Worm (Caenorhabditis elegans) whole organism, late embryonic: Measurements from ENCODE around the gene idhg-1.

Experiments used
- C08G9.2 ChIP-seq: sonication (generic microtip); optimal IDR thresholded peaks from 2 replicates; lab custom pipeline; 2016; ENCODE audit warnings: mild to moderate bottlenecking, missing genetic modification characterization, moderate library complexity, missing compliant biosample characterization
- C38D4.7 ChIP-seq: fragments of 200-800 bp; sonication (Bioruptor generic); optimal IDR thresholded peaks from 2 replicates; lab custom pipeline; 2018; ENCODE audit warnings: mild to moderate bottlenecking, missing genetic modification characterization, moderate library complexity, missing compliant biosample characterization
- F13H6.1 ChIP-seq: sonication (generic microtip); optimal IDR thresholded peaks from 2 replicates; lab custom pipeline; 2016; ENCODE audit warnings: missing genetic modification characterization, missing compliant biosample characterization
- K09A11.1 ChIP-seq: sonication (generic microtip); optimal IDR thresholded peaks from 2 replicates; lab custom pipeline; 2017; ENCODE audit warnings: antibody characterized with exemption, mild to moderate bottlenecking, missing genetic modification characterization, missing compliant biosample characterization; ENCODE audit not compliant: insufficient read depth
- T23F11.4 ChIP-seq: fragments of 200-800 bp; sonication (Bioruptor generic); optimal IDR thresholded peaks from 2 replicates; lab custom pipeline; 2018; ENCODE audit warnings: mild to moderate bottlenecking, missing genetic modification characterization, missing compliant biosample characterization
- ama-1 ChIP-seq: fragments of 150-350 bp; optimal IDR thresholded peaks from 2 replicates; lab custom pipeline; 2014
- ceh-14 ChIP-seq: sonication (generic microtip); optimal IDR thresholded peaks from 2 replicates; lab custom pipeline; 2016; ENCODE audit warnings: missing genotype, missing genetic modification characterization, missing compliant biosample characterization
- ceh-19 ChIP-seq: fragments of 200-800 bp; sonication (Bioruptor generic); optimal IDR thresholded peaks from 2 replicates; lab custom pipeline; 2018; ENCODE audit warnings: mild to moderate bottlenecking, missing genetic modification characterization, missing compliant biosample characterization
- ceh-22 ChIP-seq: sonication (generic microtip); optimal IDR thresholded peaks from 2 replicates; lab custom pipeline; 2017; ENCODE audit warnings: missing biosample characterization, missing genetic modification characterization
- ceh-24 ChIP-seq: sonication (generic microtip); optimal IDR thresholded peaks from 2 replicates; lab custom pipeline; 2016; ENCODE audit warnings: mild to moderate bottlenecking, missing genetic modification characterization, missing compliant biosample characterization
- ceh-31 ChIP-seq: sonication (generic microtip); optimal IDR thresholded peaks from 2 replicates; lab custom pipeline; 2016; ENCODE audit warnings: missing genetic modification characterization, missing compliant biosample characterization
- ceh-34 ChIP-seq: sonication (generic microtip); optimal IDR thresholded peaks from 2 replicates; lab custom pipeline; 2016; ENCODE audit warnings: mild to moderate bottlenecking, missing genetic modification characterization, missing compliant biosample characterization
- ceh-6 ChIP-seq: fragments of 200-800 bp; sonication (Bioruptor generic); optimal IDR thresholded peaks from 2 replicates; lab custom pipeline; 2018; ENCODE audit warnings: mild to moderate bottlenecking, missing genetic modification characterization, missing compliant biosample characterization
- ceh-9 ChIP-seq: sonication (generic microtip); optimal IDR thresholded peaks from 2 replicates; lab custom pipeline; 2016; ENCODE audit warnings: mild to moderate bottlenecking, missing genetic modification characterization, inconsistent platforms, missing compliant biosample characterization
- che-1 ChIP-seq: sonication (generic microtip); optimal IDR thresholded peaks from 2 replicates; lab custom pipeline; 2016; ENCODE audit warnings: mild to moderate bottlenecking, missing genetic modification characterization, missing compliant biosample characterization
- dmd-4 ChIP-seq: sonication (generic microtip); optimal IDR thresholded peaks from 2 replicates; lab custom pipeline; 2016; ENCODE audit warnings: borderline replicate concordance, missing genetic modification characterization, missing compliant biosample characterization
- elt-2 ChIP-seq: sonication (generic microtip); optimal IDR thresholded peaks from 2 replicates; lab custom pipeline; 2016; ENCODE audit warnings: missing genetic modification reagents, missing genetic modification characterization, missing compliant biosample characterization
- ets-4 ChIP-seq: sonication (generic microtip); optimal IDR thresholded peaks from 2 replicates; lab custom pipeline; 2016; ENCODE audit warnings: missing genetic modification characterization, missing compliant biosample characterization
- fax-1 ChIP-seq: sonication (generic microtip); optimal IDR thresholded peaks from 2 replicates; lab custom pipeline; 2016; ENCODE audit warnings: missing genotype, missing genetic modification characterization, missing compliant biosample characterization
- fkh-10 ChIP-seq: fragments of 150-350 bp; optimal IDR thresholded peaks from 2 replicates; lab custom pipeline; 2014; ENCODE audit warnings: missing biosample characterization, missing genetic modification reagents, missing genetic modification characterization
- fkh-6 ChIP-seq: sonication (generic microtip); optimal IDR thresholded peaks from 2 replicates; lab custom pipeline; 2016; ENCODE audit warnings: missing genetic modification characterization, missing compliant biosample characterization
- gmeb-2 ChIP-seq: sonication (generic microtip); optimal IDR thresholded peaks from 2 replicates; lab custom pipeline; 2016; ENCODE audit warnings: missing genetic modification characterization, inconsistent platforms, missing compliant biosample characterization
- hlh-13 ChIP-seq: fragments of 200-800 bp; sonication (Bioruptor generic); optimal IDR thresholded peaks from 2 replicates; lab custom pipeline; 2018; ENCODE audit warnings: mild to moderate bottlenecking, missing genetic modification characterization, missing compliant biosample characterization
- hlh-30 ChIP-seq: sonication (generic microtip); optimal IDR thresholded peaks from 2 replicates; lab custom pipeline; 2017; ENCODE audit warnings: antibody characterized with exemption, missing genetic modification characterization, missing compliant biosample characterization; ENCODE audit not compliant: insufficient read depth
- madf-2 ChIP-seq: sonication (generic microtip); optimal IDR thresholded peaks from 2 replicates; lab custom pipeline; 2017; ENCODE audit warnings: missing genetic modification characterization, missing compliant biosample characterization
- nfya-1 ChIP-seq: sonication (generic microtip); optimal IDR thresholded peaks from 2 replicates; lab custom pipeline; 2017; ENCODE audit warnings: missing genetic modification characterization, mild to moderate bottlenecking, missing compliant biosample characterization, antibody characterized with exemption, moderate library complexity
- nhr-11 ChIP-seq: fragments of 150-350 bp; optimal IDR thresholded peaks from 2 replicates; lab custom pipeline; 2014; ENCODE audit warnings: missing biosample characterization, missing genetic modification characterization
- nhr-232 ChIP-seq: sonication (generic microtip); optimal IDR thresholded peaks from 2 replicates; lab custom pipeline; 2016; ENCODE audit warnings: missing genetic modification characterization, missing compliant biosample characterization
- odd-2 ChIP-seq: sonication (generic microtip); optimal IDR thresholded peaks from 2 replicates; lab custom pipeline; 2017; ENCODE audit warnings: antibody characterized with exemption, mild to moderate bottlenecking, missing genetic modification characterization, missing compliant biosample characterization
- pat-9 ChIP-seq: fragments of 200-800 bp; sonication (Bioruptor generic); optimal IDR thresholded peaks from 2 replicates; lab custom pipeline; 2018; ENCODE audit warnings: mild to moderate bottlenecking, missing genetic modification characterization, moderate library complexity, missing compliant biosample characterization
- pax-1 ChIP-seq: fragments of 150-350 bp; optimal IDR thresholded peaks from 2 replicates; lab custom pipeline; 2014; ENCODE audit warnings: missing biosample characterization, missing genetic modification characterization
- pha-2 ChIP-seq: sonication (generic microtip); optimal IDR thresholded peaks from 2 replicates; lab custom pipeline; 2017; ENCODE audit warnings: mild to moderate bottlenecking, missing genetic modification characterization, missing compliant biosample characterization
- pha-4 ChIP-seq: fragments of 150-350 bp; optimal IDR thresholded peaks from 2 replicates; lab custom pipeline; 2018; ENCODE audit warnings: missing biosample characterization, missing genetic modification reagents, missing genetic modification characterization
- syd-9 ChIP-seq: sonication (generic microtip); optimal IDR thresholded peaks from 2 replicates; lab custom pipeline; 2016; ENCODE audit warnings: mild to moderate bottlenecking, missing genetic modification characterization, moderate library complexity, missing compliant biosample characterization
- tbx-2 ChIP-seq: sonication (generic microtip); optimal IDR thresholded peaks from 2 replicates; lab custom pipeline; 2016; ENCODE audit warnings: missing genetic modification characterization, missing compliant biosample characterization
- unc-3 ChIP-seq, 2 experiments: fragments of 200-800 bp in 1 of 2; sonication (Bioruptor generic) in 1 of 2; sonication (generic microtip) in 1 of 2; conservative IDR thresholded peaks in 1 of 2; optimal IDR thresholded peaks in 1 of 2; 2 replicates each; pipeline versions ENCODE4 v1.3.6 to Lab custom; 2016 to 2022; ENCODE audit warnings: missing compliant biosample characterization in 2 of 2, missing genetic modification characterization in 2 of 2, missing genetic modification reagents in 1 of 2
- unc-42 ChIP-seq: sonication (generic microtip); optimal IDR thresholded peaks from 2 replicates; lab custom pipeline; 2016; ENCODE audit warnings: missing genotype, missing genetic modification characterization, missing compliant biosample characterization

idhg-1 gene

DNA sequence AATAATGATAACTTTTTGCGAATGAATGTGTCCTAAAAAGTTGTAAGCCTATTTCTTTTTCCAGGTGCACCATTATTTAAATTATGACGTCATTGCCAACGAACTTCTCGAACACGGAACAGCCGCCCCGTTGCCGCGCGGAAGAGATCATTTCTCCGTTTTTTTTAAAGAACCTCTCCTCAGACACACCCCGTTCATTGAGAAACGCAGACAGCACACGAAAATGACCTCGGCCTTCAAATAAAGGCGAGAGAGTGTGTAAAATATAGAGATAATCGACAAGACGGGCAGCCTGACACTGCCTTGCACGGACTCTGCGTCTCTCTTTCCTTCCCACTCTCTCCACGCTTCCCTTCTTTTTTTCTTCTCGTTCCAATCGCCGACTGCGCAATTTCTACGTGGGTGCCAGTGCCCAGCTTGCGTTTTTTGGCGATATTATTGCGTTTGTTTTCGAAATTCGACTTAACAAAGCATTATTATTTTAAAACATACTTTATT is 8.2 kb upstream of the idhg-1 start (continued):
- TF ChIP-seq ceh-9 (tag; lab: Kevin White, UChicago) (no peak), K09A11.1 (tag; lab: Kevin White, UChicago) (no peak), C08G9.2 (no peak), nhr-232 (no peak), che-1 (tag; lab: Kevin White, UChicago) (no peak), ets-4 (tag; lab: Kevin White, UChicago) (peak; percentile 26), ceh-34 (tag; lab: Kevin White, UChicago) (peak; percentile 64), ceh-24 (tag; lab: Kevin White, UChicago) (no peak), T23F11.4 (GFP tag; lab: Kevin White, UChicago) (no peak), madf-2 (tag; lab: Kevin White, UChicago) (no peak), ama-1 (lab: Kevin White, UChicago) (peak; percentile 52), fkh-10 (GFP tag; lab: Kevin White, UChicago) (no peak), pha-4 (no peak), hlh-30 (peak; percentile 26), ceh-19 (GFP tag; lab: Kevin White, UChicago) (no peak), gmeb-2 (tag; lab: Kevin White, UChicago) (no peak), pax-1 (tag; lab: Kevin White, UChicago) (peak; percentile 23), ceh-6 (no peak), ceh-31 (tag; lab: Kevin White, UChicago) (peak; percentile 66), nhr-11 (no peak), unc-42 (tag; lab: Kevin White, UChicago) (peak; percentile 7), tbx-2 (peak; percentile 48), elt-2 (tag; lab: Kevin White, UChicago) (no peak)

DNA sequence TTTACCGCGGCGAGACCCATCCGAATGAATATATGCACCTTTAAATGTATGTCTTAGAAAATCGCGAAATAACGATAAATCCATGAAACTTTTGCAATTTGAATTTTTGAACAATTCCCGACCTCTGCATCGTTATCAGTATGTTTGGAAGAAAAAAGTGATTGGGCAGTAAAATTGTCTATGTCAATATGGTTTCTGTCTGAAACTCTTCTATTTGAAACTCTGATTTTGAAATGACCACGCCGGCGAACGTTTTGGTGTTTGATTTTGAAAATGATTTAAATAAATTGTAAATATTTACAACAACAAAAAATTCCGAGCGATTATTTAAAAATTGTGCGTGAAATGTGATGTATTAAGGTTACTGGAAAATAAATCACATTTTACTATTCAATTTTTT is 7.3 kb upstream of the idhg-1 start:
- TF ChIP-seq elt-2 (tag; lab: Kevin White, UChicago), result peak; percentile 10
- no peak for TF ChIP-seq pha-2
- no peak for TF ChIP-seq che-1 (tag; lab: Kevin White, UChicago)
- TF ChIP-seq, all 69 proteins: peak for 1

DNA sequence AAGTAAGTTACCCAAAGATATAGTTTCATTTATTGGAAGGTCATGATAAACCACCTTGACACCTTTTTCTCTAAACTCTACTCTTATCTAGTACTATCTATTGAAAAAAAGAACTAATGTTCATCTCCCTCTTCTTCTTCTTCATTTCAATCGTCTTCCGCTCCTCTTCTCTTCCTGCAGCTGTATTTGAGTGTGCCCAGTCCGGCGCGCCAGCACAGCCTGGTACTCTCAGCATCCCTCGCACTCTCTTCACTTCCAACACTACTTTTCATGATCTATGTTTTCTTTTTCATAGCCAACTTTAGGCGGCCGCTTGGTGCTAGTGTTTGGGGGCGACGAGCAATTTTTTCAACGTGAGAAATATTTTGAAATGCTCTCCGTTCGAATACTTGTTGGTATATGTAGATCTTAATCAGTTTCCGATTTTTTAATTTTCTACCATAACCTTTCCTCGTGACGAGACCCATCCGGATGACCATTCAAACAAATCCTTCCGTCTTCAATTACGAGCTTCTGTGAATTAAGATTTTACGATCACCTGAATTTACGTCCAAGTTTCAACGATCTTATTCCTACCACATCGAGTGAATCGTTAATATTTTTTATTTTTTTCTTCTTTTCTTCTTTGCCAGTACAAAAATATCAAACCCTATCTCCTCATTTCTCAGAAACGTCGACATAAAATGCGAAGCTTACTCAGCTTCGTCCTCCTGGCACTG is 6.4 kb upstream of the idhg-1 start, which contains the start of gene pan-1:
TSS of gene pan-1 (plus strand) at position 669 of the 719 bp plus-strand sequence.
- no peak for TF ChIP-seq dmd-4
- no peak for TF ChIP-seq hlh-13 (GFP tag; lab: Kevin White, UChicago)
- TF ChIP-seq ceh-31 (tag; lab: Kevin White, UChicago), result peak; percentile 8
- TF ChIP-seq fax-1 (tag; lab: Kevin White, UChicago), result no peak
- TF ChIP-seq odd-2 (tag; lab: Kevin White, UChicago), result no peak
- TF ChIP-seq ceh-22 (tag; lab: Kevin White, UChicago), result no peak
- peak; percentile 42 for TF ChIP-seq nfya-1 (tag; lab: Kevin White, UChicago)
- no peak for TF ChIP-seq syd-9 (tag; lab: Kevin White, UChicago)
- no peak for TF ChIP-seq ceh-6
- TF ChIP-seq unc-3 (GFP tag; conservative IDR thresholded peaks at IDR 0.05; lab: Robert Waterston, UW), result no peak
- TF ChIP-seq unc-3 (tag; optimal IDR thresholded peaks at IDR 0.05; lab: Kevin White, UChicago), result no peak
- no peak for TF ChIP-seq C38D4.7 (GFP tag; lab: Kevin White, UChicago)
- peak; percentile 11 for TF ChIP-seq tbx-2
- peak; percentile 8 for TF ChIP-seq ceh-34 (tag; lab: Kevin White, UChicago)
- TF ChIP-seq pat-9 (tag; lab: Kevin White, UChicago), result no peak

DNA sequence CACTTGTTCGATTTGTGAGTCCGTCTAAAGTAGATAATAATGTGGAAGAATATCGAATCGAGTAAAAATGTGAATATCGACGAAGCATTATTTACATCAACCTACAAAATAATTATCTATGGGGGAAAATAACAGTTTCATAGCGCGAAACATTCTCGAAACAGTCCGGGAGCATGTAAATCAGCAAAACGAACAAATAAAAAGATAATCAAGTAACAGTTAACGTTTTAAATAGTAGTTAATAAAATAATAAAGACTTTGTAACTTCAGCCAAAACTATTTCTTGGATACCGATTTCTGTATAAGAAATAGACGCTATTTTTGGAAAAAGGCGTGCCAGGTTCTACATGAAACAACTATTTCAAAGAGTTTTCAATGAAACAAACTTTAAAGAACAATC is 567 bp upstream of the idhg-1 start, which contains the start of gene mlcd-1:
TSS of gene mlcd-1 (minus strand) at position 101 of the 400 bp plus-strand sequence.
- TF ChIP-seq fkh-6 (tag; lab: Kevin White, UChicago) (no peak), F13H6.1 (no peak), ceh-14 (tag; lab: Kevin White, UChicago) (no peak)
